Fruit fly (Drosophila melanogaster) whole organism, adult: ENCODE results near the gene rk.
A peak's percentile ranks its signal among the peaks of the same experiment; 100 is the strongest.

ENCODE experiments used
- CG11617 ChIP-seq: fragments of 200-800 bp; sonication (Bioruptor generic); optimal IDR thresholded peaks from 2 replicates; lab custom pipeline; 2017; ENCODE audit warnings: mild to moderate bottlenecking, missing biosample characterization, missing genetic modification reagents, missing genetic modification characterization
- CG14711 ChIP-seq: fragments of 200-800 bp; sonication (Bioruptor generic); optimal IDR thresholded peaks from 2 replicates; lab custom pipeline; 2018; ENCODE audit warnings: missing biosample characterization, mild to moderate bottlenecking, missing genetic modification characterization, moderate library complexity

dm6 chr2L:14024051-14024745 lies 23.1 kb upstream of the rk start:
- TF ChIP-seq CG11617 (GFP tag; lab: Kevin White, UChicago) (peak; percentile 82), CG14711 (tag; lab: Kevin White, UChicago) (peak; percentile 86)
